Fruit fly (Drosophila melanogaster) whole organism, embryonic: ENCODE results near the gene CG10274.

ENCODE experiments used
- ATbp ChIP-seq: fragments of 200-800 bp; sonication (Bioruptor generic); optimal IDR thresholded peaks from 2 replicates; lab custom pipeline; 2017; ENCODE audit warnings: missing biosample characterization, mild to moderate bottlenecking, missing genetic modification characterization, missing genetic modification reagents
- Asciz ChIP-seq: fragments of 200-800 bp; sonication (Bioruptor generic); optimal IDR thresholded peaks from 2 replicates; lab custom pipeline; 2017; ENCODE audit warnings: missing biosample characterization, mild to moderate bottlenecking, missing genetic modification characterization, missing genetic modification reagents
- Atf6 ChIP-seq: fragments of 200-800 bp; sonication (Bioruptor generic); IDR thresholded peaks from 2 replicates; pipeline ENCODE4 v1.3.6; 2022; ENCODE audit warnings: missing biosample characterization, missing genetic modification characterization
- CG10979 ChIP-seq: fragments of 200-800 bp; sonication (Bioruptor generic); optimal IDR thresholded peaks from 2 replicates; lab custom pipeline; 2018; ENCODE audit warnings: missing biosample characterization, mild to moderate bottlenecking, missing genetic modification characterization, moderate library complexity
- CG12071 ChIP-seq: fragments of 200-800 bp; sonication (Bioruptor generic); optimal IDR thresholded peaks from 3 replicates; lab custom pipeline; 2018; ENCODE audit warnings: missing biosample characterization, mild to moderate bottlenecking, missing genetic modification characterization
- CG12155 ChIP-seq: fragments of 200-800 bp; sonication (Bioruptor generic); optimal IDR thresholded peaks from 3 replicates; lab custom pipeline; 2016; ENCODE audit warnings: missing biosample characterization, missing genetic modification characterization
- CG12236 ChIP-seq: fragments of 200-800 bp; sonication (Bioruptor generic); optimal IDR thresholded peaks from 2 replicates; lab custom pipeline; 2016; ENCODE audit warnings: missing biosample characterization, missing genetic modification characterization
- CG1233 ChIP-seq: fragments of 200-800 bp; sonication (Bioruptor generic); optimal IDR thresholded peaks from 4 replicates; lab custom pipeline; 2018; ENCODE audit warnings: missing biosample characterization, mild to moderate bottlenecking, missing genetic modification characterization
- CG13296 ChIP-seq: fragments of 200-800 bp; sonication (Bioruptor generic); optimal IDR thresholded peaks from 3 replicates; lab custom pipeline; 2018; ENCODE audit warnings: missing biosample characterization, mild to moderate bottlenecking, missing genetic modification characterization
- CG14860 ChIP-seq: fragments of 200-800 bp; sonication (Bioruptor generic); IDR thresholded peaks from 3 replicates; pipeline ENCODE4 v1.3.6; 2022; ENCODE audit warnings: missing biosample characterization, missing genetic modification characterization; ENCODE audit not compliant: partially characterized antibody
- CG15601 ChIP-seq: fragments of 200-800 bp; sonication (Bioruptor generic); optimal IDR thresholded peaks from 3 replicates; lab custom pipeline; 2019; ENCODE audit warnings: missing biosample characterization, mild to moderate bottlenecking, missing genetic modification characterization, moderate library complexity
- CG1603 ChIP-seq: fragments of 200-800 bp; sonication (Bioruptor generic); optimal IDR thresholded peaks from 2 replicates; lab custom pipeline; 2019; ENCODE audit warnings: missing biosample characterization, mild to moderate bottlenecking, missing genetic modification characterization, moderate library complexity
- CG17186 ChIP-seq: fragments of 200-800 bp; sonication (Bioruptor generic); optimal IDR thresholded peaks from 3 replicates; lab custom pipeline; 2017; ENCODE audit warnings: missing biosample characterization, missing genetic modification reagents, missing genetic modification characterization
- CG2116 ChIP-seq: fragments of 200-800 bp; sonication (Bioruptor generic); optimal IDR thresholded peaks from 3 replicates; lab custom pipeline; 2018; ENCODE audit warnings: missing biosample characterization, mild to moderate bottlenecking, missing genetic modification characterization
- CG2199 ChIP-seq: fragments of 200-800 bp; sonication (Bioruptor generic); IDR thresholded peaks from 3 replicates; pipeline ENCODE4 v1.3.6; 2022; ENCODE audit warnings: missing biosample characterization, missing genetic modification characterization
- CG2875 ChIP-seq: fragments of 200-800 bp; sonication (Bioruptor generic); optimal IDR thresholded peaks from 2 replicates; lab custom pipeline; 2017; ENCODE audit warnings: missing biosample characterization, mild to moderate bottlenecking, missing genetic modification characterization, missing genetic modification reagents
- CG31365 ChIP-seq: fragments of 200-800 bp; sonication (Bioruptor generic); optimal IDR thresholded peaks from 2 replicates; lab custom pipeline; 2018; ENCODE audit warnings: missing biosample characterization, mild to moderate bottlenecking, missing genetic modification characterization
- CG33557 ChIP-seq: fragments of 200-800 bp; sonication (Bioruptor generic); optimal IDR thresholded peaks from 2 replicates; lab custom pipeline; 2019; ENCODE audit warnings: missing biosample characterization, mild to moderate bottlenecking, missing genetic modification characterization, moderate library complexity
- CG3847 ChIP-seq: fragments of 200-800 bp; sonication (Bioruptor generic); IDR thresholded peaks from 2 replicates; pipeline ENCODE4 v1.3.6; 2022; ENCODE audit warnings: missing biosample characterization, missing genetic modification characterization
- CG5180 ChIP-seq: fragments of 200-800 bp; sonication (Bioruptor generic); optimal IDR thresholded peaks from 3 replicates; lab custom pipeline; 2017; ENCODE audit warnings: missing biosample characterization, missing genetic modification characterization, mild to moderate bottlenecking, moderate library complexity, missing genetic modification reagents
- CG6175 ChIP-seq: fragments of 200-800 bp; sonication (Bioruptor generic); IDR thresholded peaks from 3 replicates; pipeline ENCODE4 v1.3.6; 2022; ENCODE audit warnings: missing biosample characterization, missing genetic modification characterization
- CG7271 ChIP-seq: fragments of 200-800 bp; sonication (Bioruptor generic); optimal IDR thresholded peaks from 2 replicates; lab custom pipeline; 2018; ENCODE audit warnings: missing biosample characterization, mild to moderate bottlenecking, missing genetic modification characterization, moderate library complexity
- CG7987 ChIP-seq: fragments of 200-800 bp; sonication (Bioruptor generic); optimal IDR thresholded peaks from 2 replicates; lab custom pipeline; 2018; ENCODE audit warnings: missing biosample characterization, mild to moderate bottlenecking, missing genetic modification characterization, moderate library complexity
- CG8359 ChIP-seq: fragments of 200-800 bp; sonication (Bioruptor generic); optimal IDR thresholded peaks from 2 replicates; lab custom pipeline; 2017; ENCODE audit warnings: missing biosample characterization, mild to moderate bottlenecking, missing genetic modification characterization, borderline replicate concordance
- CG8924 ChIP-seq: fragments of 200-800 bp; optimal IDR thresholded peaks from 3 replicates; lab custom pipeline; 2019; ENCODE audit warnings: missing biosample characterization, mild to moderate bottlenecking, missing genetic modification characterization, moderate library complexity
- CG9727 ChIP-seq: fragments of 200-800 bp; sonication (Bioruptor generic); optimal IDR thresholded peaks from 3 replicates; lab custom pipeline; 2017; ENCODE audit warnings: missing biosample characterization, mild to moderate bottlenecking, missing genetic modification characterization
- CG9817 ChIP-seq: fragments of 200-800 bp; sonication (Bioruptor generic); optimal IDR thresholded peaks from 2 replicates; lab custom pipeline; 2018; ENCODE audit warnings: missing biosample characterization, mild to moderate bottlenecking, missing genetic modification characterization, moderate library complexity
- Chrac-16 ChIP-seq: fragments of 200-800 bp; sonication (Bioruptor generic); optimal IDR thresholded peaks from 3 replicates; lab custom pipeline; 2016; ENCODE audit warnings: missing biosample characterization, missing genetic modification characterization
- Fer1 ChIP-seq: fragments of 200-800 bp; sonication (Bioruptor generic); optimal IDR thresholded peaks from 2 replicates; lab custom pipeline; 2017; ENCODE audit warnings: missing biosample characterization, mild to moderate bottlenecking, missing genetic modification characterization
- HmgZ ChIP-seq: fragments of 200-800 bp; sonication (Bioruptor generic); optimal IDR thresholded peaks from 2 replicates; lab custom pipeline; 2018; ENCODE audit warnings: missing biosample characterization, mild to moderate bottlenecking, missing genetic modification characterization
- Hsf ChIP-seq: fragments of 200-800 bp; sonication (Bioruptor generic); optimal IDR thresholded peaks from 3 replicates; lab custom pipeline; 2016; ENCODE audit warnings: missing biosample characterization, missing genetic modification characterization
- Lpt ChIP-seq: fragments of >200 bp; optimal IDR thresholded peaks from 2 replicates; lab custom pipeline; 2018; ENCODE audit warnings: missing biosample characterization, missing genetic modification characterization
- MTF-1 ChIP-seq: fragments of 200-800 bp; sonication (Bioruptor generic); optimal IDR thresholded peaks from 2 replicates; lab custom pipeline; 2018; ENCODE audit warnings: missing biosample characterization, mild to moderate bottlenecking, missing genetic modification characterization, borderline replicate concordance
- Poxn ChIP-seq: fragments of 200-800 bp; sonication (Bioruptor generic); IDR thresholded peaks from 2 replicates; pipeline ENCODE4 v1.3.6; 2022; ENCODE audit warnings: missing biosample characterization, missing genetic modification characterization
- ase ChIP-seq: fragments of 200-800 bp; sonication (Bioruptor generic); IDR thresholded peaks from 3 replicates; pipeline ENCODE4 v1.3.6; 2022; ENCODE audit warnings: missing biosample characterization, missing genetic modification characterization
- fd102C ChIP-seq: fragments of 200-800 bp; sonication (Bioruptor generic); optimal IDR thresholded peaks from 2 replicates; lab custom pipeline; 2018; ENCODE audit warnings: missing biosample characterization, mild to moderate bottlenecking, missing genetic modification characterization, moderate library complexity
- fd96Cb ChIP-seq: fragments of 200-800 bp; sonication (Bioruptor generic); optimal IDR thresholded peaks from 2 replicates; lab custom pipeline; 2018; ENCODE audit warnings: missing biosample characterization, mild to moderate bottlenecking, missing genetic modification characterization, moderate library complexity
- kah ChIP-seq: fragments of 200-800 bp; sonication (Bioruptor generic); optimal IDR thresholded peaks from 2 replicates; lab custom pipeline; 2018; ENCODE audit warnings: missing biosample characterization, mild to moderate bottlenecking, missing genetic modification characterization
- peb ChIP-seq: fragments of 200-800 bp; sonication (Bioruptor generic); IDR thresholded peaks from 2 replicates; pipeline ENCODE4 v1.3.6; 2022; ENCODE audit warnings: missing biosample characterization, missing genetic modification characterization
- prd ChIP-seq, 3 experiments: fragments of >200 bp in 2 of 3; fragments of 200-800 bp in 1 of 3; sonication (Bioruptor generic) in 1 of 3; optimal IDR thresholded peaks in 2 of 3; IDR thresholded peaks in 1 of 3; 2 replicates in 2 of 3; 3 replicates in 1 of 3; pipeline versions ENCODE4 v1.3.6 to Lab custom; 2017 to 2022; ENCODE audit warnings: missing biosample characterization in 1 of 3, missing genetic modification characterization in 1 of 3
- pros ChIP-seq: fragments of 200-800 bp; sonication (Bioruptor generic); optimal IDR thresholded peaks from 3 replicates; lab custom pipeline; 2019; ENCODE audit warnings: missing biosample characterization, mild to moderate bottlenecking, missing genetic modification characterization, moderate library complexity
- run ChIP-seq: fragments of 200-800 bp; sonication (Bioruptor generic); optimal IDR thresholded peaks from 3 replicates; lab custom pipeline; 2018; ENCODE audit warnings: missing biosample characterization, mild to moderate bottlenecking, missing genetic modification characterization
- sens-2 ChIP-seq: fragments of 200-800 bp; sonication (Bioruptor generic); IDR thresholded peaks from 2 replicates; pipeline ENCODE4 v1.3.6; 2022; ENCODE audit warnings: missing biosample characterization, missing genetic modification characterization
- ttk ChIP-seq: fragments of 200-800 bp; sonication (Bioruptor generic); IDR thresholded peaks from 2 replicates; pipeline ENCODE4 v2.1.2; 2022; ENCODE audit warnings: missing biosample characterization, missing genetic modification characterization
- unpg ChIP-seq: fragments of 200-800 bp; sonication (Bioruptor generic); optimal IDR thresholded peaks from 3 replicates; lab custom pipeline; 2018; ENCODE audit warnings: missing biosample characterization, mild to moderate bottlenecking, missing genetic modification characterization, moderate library complexity
- wor ChIP-seq: fragments of 200-800 bp; sonication (Bioruptor generic); IDR thresholded peaks from 2 replicates; pipeline ENCODE4 v1.3.6; 2022; ENCODE audit warnings: missing biosample characterization, missing genetic modification characterization
- zf30C ChIP-seq: fragments of 200-800 bp; sonication (Bioruptor generic); optimal IDR thresholded peaks from 3 replicates; lab custom pipeline; 2018; ENCODE audit warnings: missing biosample characterization, mild to moderate bottlenecking, missing genetic modification characterization

Gene CG10274

dm6 chr3L:6215976-6216786 is 34.6 kb upstream of the CG10274 start (continued):
- TF ChIP-seq CG6175: peak; percentile 56; the same call in 2 of the 3 replicates
- no peak for TF ChIP-seq CG12155 (GFP tag; lab: Kevin White, UChicago)
- TF ChIP-seq CG7271 (tag; lab: Kevin White, UChicago): no peak
- peak; percentile 77 for TF ChIP-seq CG1233 (GFP tag; lab: Kevin White, UChicago)
- no peak for TF ChIP-seq CG15601 (tag; lab: Kevin White, UChicago)
- peak; percentile 10 for TF ChIP-seq CG9817 (tag; lab: Kevin White, UChicago)
- no peak for TF ChIP-seq Chrac-16
- TF ChIP-seq prd (optimal IDR thresholded peaks at IDR 0.05; lab: Kevin White, UChicago): no peak
- TF ChIP-seq prd (GFP tag; IDR thresholded peaks at IDR 0.05; lab: Robert Waterston, UW): no peak
- no peak for TF ChIP-seq Asciz
- TF ChIP-seq CG8359 (GFP tag; lab: Kevin White, UChicago): peak; percentile 54
- TF ChIP-seq Poxn: no peak
- peak; percentile 16 for TF ChIP-seq HmgZ
- peak; percentile 64 for TF ChIP-seq CG5180 (GFP tag; lab: Kevin White, UChicago)
- peak; percentile 46 for TF ChIP-seq run (tag; lab: Kevin White, UChicago)
- no peak for TF ChIP-seq CG13296 (GFP tag; lab: Kevin White, UChicago)
- TF ChIP-seq CG2116 (GFP tag; lab: Kevin White, UChicago): peak; percentile 18
- no peak for TF ChIP-seq Lpt (GFP tag; lab: Kevin White, UChicago)
- TF ChIP-seq CG8924 (tag; lab: Kevin White, UChicago): peak; percentile 65
- peak; percentile 81 for TF ChIP-seq CG7987 (GFP tag; lab: Kevin White, UChicago)
- peak; percentile 55 for TF ChIP-seq kah
- peak; percentile 47 for TF ChIP-seq CG2875 (GFP tag; lab: Kevin White, UChicago)
- peak; percentile 60 for TF ChIP-seq fd102C (GFP tag; lab: Kevin White, UChicago)
- TF ChIP-seq Atf6 (GFP tag; lab: Robert Waterston, UW): 0 out of 2 replicates have a peak, but pooled peaks have one; percentile 27
- peak; percentile 17 for TF ChIP-seq fd96Cb (tag; lab: Kevin White, UChicago)
- TF ChIP-seq ttk (GFP tag; lab: Robert Waterston, UW): no peak
- no peak for TF ChIP-seq Hsf (GFP tag; lab: Kevin White, UChicago)
- no peak for TF ChIP-seq sens-2
- TF ChIP-seq wor (GFP tag; lab: Robert Waterston, UW): no peak
- TF ChIP-seq CG12236 (GFP tag; lab: Kevin White, UChicago): no peak
- TF ChIP-seq ase: no peak
- TF ChIP-seq zf30C (GFP tag; lab: Kevin White, UChicago): peak; percentile 26
- TF ChIP-seq CG2199 (GFP tag; lab: Robert Waterston, UW): peak; percentile 49; the same call in 1 of the 3 replicates
- TF ChIP-seq ATbp (GFP tag; lab: Kevin White, UChicago): peak; percentile 55
- peak; percentile 58 for TF ChIP-seq pros (GFP tag; lab: Kevin White, UChicago)
- TF ChIP-seq CG31365 (tag; lab: Kevin White, UChicago): peak; percentile 67
- TF ChIP-seq CG10979: peak; percentile 27
- peak; percentile 78 for TF ChIP-seq CG12071
- peak; percentile 58 for TF ChIP-seq CG9727 (GFP tag; lab: Kevin White, UChicago)
- no peak for TF ChIP-seq unpg (GFP tag; lab: Kevin White, UChicago)
- TF ChIP-seq MTF-1 (GFP tag; lab: Kevin White, UChicago): peak; percentile 70
- TF ChIP-seq CG33557 (GFP tag; lab: Kevin White, UChicago): peak; percentile 47
- no peak for TF ChIP-seq CG1603
- no peak for TF ChIP-seq peb
- no peak for TF ChIP-seq Fer1 (GFP tag; lab: Kevin White, UChicago)
- TF ChIP-seq CG3847 (GFP tag; lab: Robert Waterston, UW): no peak
- TF ChIP-seq CG17186 (GFP tag; lab: Kevin White, UChicago): peak; percentile 4
- TF ChIP-seq CG14860 (GFP tag; lab: Robert Waterston, UW): no peak
